Worm (Caenorhabditis elegans): Measurements from ENCODE around the gene lgc-43.

- TF ChIP-seq lir-3 (tag; optimal IDR thresholded peaks at IDR 0.05; ENCODE audit: poor library complexity) = no peak
- no peak for TF ChIP-seq mep-1 (tag; optimal IDR thresholded peaks at IDR 0.05)
- TF ChIP-seq rnt-1 (tag; optimal IDR thresholded peaks at IDR 0.05) = no peak
- TF ChIP-seq ces-1 (GFP tag; optimal IDR thresholded peaks at IDR 0.05) = no peak
- TF ChIP-seq blmp-1 (tag; optimal IDR thresholded peaks at IDR 0.05) = no peak
- no peak for TF ChIP-seq fos-1 (tag; optimal IDR thresholded peaks at IDR 0.05)
- TF ChIP-seq jun-1 (tag; optimal IDR thresholded peaks at IDR 0.05) = no peak
- no peak for TF ChIP-seq aha-1 (tag; optimal IDR thresholded peaks at IDR 0.05)
These were observed 24.2 kb downstream of the lgc-43 start, which contains the start of gene R09H10.2 for ce11 chrIV:10602644-10603043.

Measured in whole organism, L1 larva.